Worm (Caenorhabditis elegans): Measurements from ENCODE around the gene cam-1.

Gene cam-1

DNA sequence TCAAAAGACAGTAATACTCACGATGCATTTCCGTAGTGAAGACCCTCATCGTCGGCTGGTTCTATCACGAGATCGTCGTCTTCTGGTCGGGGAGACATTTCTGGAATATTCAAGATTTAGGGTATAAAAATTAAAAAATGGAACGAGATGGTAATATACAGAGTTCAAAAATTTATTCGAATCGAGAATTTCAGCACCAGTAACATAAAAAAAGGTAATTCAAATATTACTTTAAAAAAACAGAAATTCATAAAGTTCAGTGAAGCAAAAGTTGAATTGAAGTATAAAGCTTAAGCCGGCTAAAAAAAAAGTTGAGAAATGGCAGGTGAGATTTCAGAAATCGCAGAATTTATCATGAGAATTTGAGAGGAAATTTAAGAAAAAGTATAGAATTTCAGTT is at the start of gene cam-1:
cam-1 (minus strand) TSS at position 101 of the 400 bp plus-strand sequence.
- TF ChIP-seq athp-1 (tag; optimal IDR thresholded peaks at IDR 0.05), result no peak
- TF ChIP-seq fkh-3 (tag; optimal IDR thresholded peaks at IDR 0.05), result no peak
- TF ChIP-seq attf-6 (GFP tag; IDR thresholded peaks at IDR 0.05), result no peak
- no peak for TF ChIP-seq F22D6.2 (tag; optimal IDR thresholded peaks at IDR 0.05)
- no peak for TF ChIP-seq madf-8 (GFP tag; conservative IDR thresholded peaks at IDR 0.05)
- no peak for TF ChIP-seq nhr-120 (GFP tag; IDR thresholded peaks at IDR 0.05)
- TF ChIP-seq Y53G8AR.9 (GFP tag; conservative IDR thresholded peaks at IDR 0.05), result no peak
- no peak for TF ChIP-seq rpc-1 (optimal IDR thresholded peaks at IDR 0.05)
- no peak for TF ChIP-seq rpc-1 (tag; optimal IDR thresholded peaks at IDR 0.05)
- no peak for TF ChIP-seq snpc-1.1 (tag; optimal IDR thresholded peaks at IDR 0.05; ENCODE audit: insufficient read depth)
- no peak for TF ChIP-seq F49E8.2 (tag; optimal IDR thresholded peaks at IDR 0.05; ENCODE audit: insufficient read depth)

ce11 chrII:9358230-9358629 is 48.1 kb upstream of the cam-1 start, which contains the start of gene mel-11:
mel-11 (plus strand) TSS chrII:9358530.
- TF ChIP-seq ztf-22 (GFP tag; optimal IDR thresholded peaks at IDR 0.05) (no peak), efl-1 (GFP tag; optimal IDR thresholded peaks at IDR 0.05) (no peak), B0261.1 (tag; optimal IDR thresholded peaks at IDR 0.05) (no peak), pha-4 (tag; optimal IDR thresholded peaks at IDR 0.05) (no peak), zfh-2 (GFP tag; conservative IDR thresholded peaks at IDR 0.05) (no peak), cebp-2 (GFP tag; IDR thresholded peaks at IDR 0.05) (no peak), dpff-1 (tag; optimal IDR thresholded peaks at IDR 0.05) (no peak), snpc-1.3 (tag; optimal IDR thresholded peaks at IDR 0.05; ENCODE audit: insufficient read depth) (no peak), sdz-38 (tag; optimal IDR thresholded peaks at IDR 0.05) (no peak), Y56A3A.18 (GFP tag; IDR thresholded peaks at IDR 0.05) (no peak), C06A6.2 (GFP tag; conservative IDR thresholded peaks at IDR 0.05) (no peak), bed-1 (GFP tag; IDR thresholded peaks at IDR 0.05) (no peak), cebp-1 (GFP tag; IDR thresholded peaks at IDR 0.05) (no peak), cebp-1 (tag; optimal IDR thresholded peaks at IDR 0.05) (no peak), ztf-26 (tag; optimal IDR thresholded peaks at IDR 0.05) (no peak)

- TF ChIP-seq let-526 (GFP tag; IDR thresholded peaks at IDR 0.05) (no peak), ama-1 (optimal IDR thresholded peaks at IDR 0.05) (no peak), ama-1 (GFP tag; optimal IDR thresholded peaks at IDR 0.05) (no peak), mcd-1 (GFP tag; IDR thresholded peaks at IDR 0.05) (no peak), B0261.1 (tag; optimal IDR thresholded peaks at IDR 0.05) (no peak), F33H1.4 (GFP tag; IDR thresholded peaks at IDR 0.05) (no peak), snpc-1.3 (tag; optimal IDR thresholded peaks at IDR 0.05; ENCODE audit: insufficient read depth) (no peak), nhr-80 (tag; optimal IDR thresholded peaks at IDR 0.05) (no peak), nfyb-1 (GFP tag; IDR thresholded peaks at IDR 0.05) (0 out of 2 replicates have a peak, but pooled peaks have one; percentile 54), ets-4 (GFP tag; optimal IDR thresholded peaks at IDR 0.05) (no peak), mxl-1 (tag; optimal IDR thresholded peaks at IDR 0.05) (no peak), attf-5 (GFP tag; optimal IDR thresholded peaks at IDR 0.05) (peak; percentile 39), cebp-1 (GFP tag; IDR thresholded peaks at IDR 0.05) (no peak), cebp-1 (tag; optimal IDR thresholded peaks at IDR 0.05) (peak; percentile 43), die-1 (tag; optimal IDR thresholded peaks at IDR 0.05) (no peak), nfya-1 (tag; optimal IDR thresholded peaks at IDR 0.05; ENCODE audit: borderline replicate concordance, insufficient read depth) (no peak), tbp1 (GFP tag; optimal IDR thresholded peaks at IDR 0.05) (peak; percentile 9), hrde-1 (tag; optimal IDR thresholded peaks at IDR 0.05; ENCODE audit: borderline replicate concordance) (no peak), T26A5.8 (tag; optimal IDR thresholded peaks at IDR 0.05) (no peak), ztf-22 (GFP tag; optimal IDR thresholded peaks at IDR 0.05) (no peak), lag-1 (GFP tag; IDR thresholded peaks at IDR 0.05) (no peak), F37B4.10 (GFP tag; IDR thresholded peaks at IDR 0.05) (no peak), ccch-3 (GFP tag; optimal IDR thresholded peaks at IDR 0.05) (no peak), hmg-20 (GFP tag; IDR thresholded peaks at IDR 0.05) (no peak), cebp-2 (GFP tag; IDR thresholded peaks at IDR 0.05) (no peak), mel-28 (tag; optimal IDR thresholded peaks at IDR 0.05; ENCODE audit: borderline replicate concordance) (no peak), C17E4.6 (GFP tag; IDR thresholded peaks at IDR 0.05) (no peak), madf-6 (GFP tag; IDR thresholded peaks at IDR 0.05) (no peak)
These were observed 46.6 kb upstream of the cam-1 start for ce11 chrII:9356723-9357122.

All from whole organism, young adult.